Fruit fly (Drosophila melanogaster): ENCODE results near the gene CG12106.

CG12106 gene

dm6 chrX:9190555-9191184 lies 3.0 kb upstream of the CG12106 start, which contains the start of gene CG12115:
TSS of gene CG12115 (minus strand) at chrX:9190605.
- TF ChIP-seq CG15336 (GFP tag; IDR thresholded peaks at IDR 0.05): no peak
- peak; percentile 13 for TF ChIP-seq vri (GFP tag; optimal IDR thresholded peaks at IDR 0.05)

- TF ChIP-seq pdm3 (GFP tag; optimal IDR thresholded peaks at IDR 0.05) (no peak), CG1621 (tag; optimal IDR thresholded peaks at IDR 0.05) (no peak), Hr38 (GFP tag; optimal IDR thresholded peaks at IDR 0.05) (no peak), Ets21C (GFP tag; optimal IDR thresholded peaks at IDR 0.05) (no peak), CG10669 (GFP tag; optimal IDR thresholded peaks at IDR 0.05) (no peak)
These were observed 2.3 kb upstream of the CG12106 start, which contains the start of gene CG12057 for dm6 chrX:9191357-9191756. TSS of gene CG12057 (plus strand) at chrX:9191657.

DNA sequence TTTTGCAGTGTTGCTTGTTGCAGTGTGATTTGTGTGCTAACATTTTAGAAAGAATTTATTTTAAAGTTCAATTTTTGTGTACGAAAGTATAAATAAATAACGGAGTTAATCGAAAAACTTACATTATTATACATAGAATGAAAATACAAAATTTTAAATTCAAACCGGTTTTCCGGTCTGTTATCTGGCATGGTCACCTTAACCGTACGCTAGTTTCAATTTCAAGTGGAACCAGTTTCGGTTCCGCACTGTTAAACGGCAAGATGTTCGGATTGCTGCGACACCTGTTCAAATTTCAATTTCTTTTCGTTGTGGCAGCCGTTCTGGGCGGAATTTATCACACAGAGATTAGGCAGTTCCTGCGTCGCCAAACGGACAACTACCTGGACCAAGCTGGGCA lies 1.3 kb upstream of the CG12106 start, which contains the start of gene CG12056:
CG12056 (plus strand) TSS at position 241 of the 400 bp plus-strand sequence.
- TF ChIP-seq CG3919 (GFP tag; optimal IDR thresholded peaks at IDR 0.05): no peak
- TF ChIP-seq Eip78C (GFP tag): peak; percentile 9

dm6 chrX:9195311-9195710 lies 1.6 kb downstream of the CG12106 start:
- TF ChIP-seq lz (GFP tag; optimal IDR thresholded peaks at IDR 0.05) (no peak), CG6854 (GFP tag; optimal IDR thresholded peaks at IDR 0.05) (no peak), Sox14 (GFP tag; optimal IDR thresholded peaks at IDR 0.05) (no peak), pdm3 (GFP tag; optimal IDR thresholded peaks at IDR 0.05) (no peak), fd85E (GFP tag; optimal IDR thresholded peaks at IDR 0.05) (no peak), Gug (GFP tag; IDR thresholded peaks at IDR 0.05) (no peak), CG10669 (GFP tag; optimal IDR thresholded peaks at IDR 0.05) (no peak), CG6792 (GFP tag; optimal IDR thresholded peaks at IDR 0.05) (no peak), CG15336 (GFP tag; IDR thresholded peaks at IDR 0.05) (no peak), CG8632 (GFP tag; optimal IDR thresholded peaks at IDR 0.05) (no peak), Hr4 (GFP tag; optimal IDR thresholded peaks at IDR 0.05) (no peak), CG1621 (tag; optimal IDR thresholded peaks at IDR 0.05) (no peak), Smox (GFP tag; optimal IDR thresholded peaks at IDR 0.05) (no peak), Lpt (GFP tag; optimal IDR thresholded peaks at IDR 0.05) (no peak), CG34406 (GFP tag; optimal IDR thresholded peaks at IDR 0.05) (no peak), fkh (GFP tag; optimal IDR thresholded peaks at IDR 0.05) (no peak), achi (GFP tag; optimal IDR thresholded peaks at IDR 0.05) (no peak), Ets96B (tag; optimal IDR thresholded peaks at IDR 0.05) (no peak), CG8119 (GFP tag; IDR thresholded peaks at IDR 0.05) (no peak), svp (GFP tag) (no peak)

dm6 chrX:9196362-9196761 lies 2.7 kb downstream of the CG12106 start, which contains the start of gene CG12118:
TSS of gene CG12118 (minus strand) at chrX:9196414.
- no peak for TF ChIP-seq Blimp-1 (GFP tag; optimal IDR thresholded peaks at IDR 0.05)
- TF ChIP-seq Gug (GFP tag; IDR thresholded peaks at IDR 0.05): peak; percentile 75
- TF ChIP-seq CG4318 (GFP tag; optimal IDR thresholded peaks at IDR 0.05): no peak
- peak; percentile 74 for TF ChIP-seq Sox102F (GFP tag; optimal IDR thresholded peaks at IDR 0.05)
- peak; percentile 72 for TF ChIP-seq CG15336 (GFP tag; IDR thresholded peaks at IDR 0.05)
- peak; percentile 45 for TF ChIP-seq CG8319 (GFP tag; optimal IDR thresholded peaks at IDR 0.05)
- TF ChIP-seq Ets96B (tag; optimal IDR thresholded peaks at IDR 0.05): peak; percentile 49
- TF ChIP-seq CG1621 (tag; optimal IDR thresholded peaks at IDR 0.05): peak; percentile 18
- TF ChIP-seq Ets21C (GFP tag; optimal IDR thresholded peaks at IDR 0.05): peak; percentile 53
- TF ChIP-seq vri (GFP tag; optimal IDR thresholded peaks at IDR 0.05): peak; percentile 45
- no peak; the same call in 1 of the 3 replicates for TF ChIP-seq eg (GFP tag; IDR thresholded peaks at IDR 0.05)
- peak; percentile 67 for TF ChIP-seq CG8119 (GFP tag; IDR thresholded peaks at IDR 0.05)
- no peak for TF ChIP-seq CG6808 (GFP tag; optimal IDR thresholded peaks at IDR 0.05)
- TF ChIP-seq Met (GFP tag; optimal IDR thresholded peaks at IDR 0.05): peak; percentile 74
- no peak for TF ChIP-seq CG6854 (GFP tag; optimal IDR thresholded peaks at IDR 0.05)
- peak; percentile 42 for TF ChIP-seq CG11902 (GFP tag; optimal IDR thresholded peaks at IDR 0.05)
- peak; percentile 71 for TF ChIP-seq lz (GFP tag; optimal IDR thresholded peaks at IDR 0.05)
- no peak for TF ChIP-seq fd59A (GFP tag; optimal IDR thresholded peaks at IDR 0.05)
- no peak for TF ChIP-seq ss (GFP tag; optimal IDR thresholded peaks at IDR 0.05)
- peak; percentile 74 for TF ChIP-seq OdsH (GFP tag; optimal IDR thresholded peaks at IDR 0.05)
- peak; percentile 75 for TF ChIP-seq achi (GFP tag; optimal IDR thresholded peaks at IDR 0.05)
- peak; percentile 50 for TF ChIP-seq fkh (GFP tag; optimal IDR thresholded peaks at IDR 0.05)
- TF ChIP-seq CG10631 (GFP tag; optimal IDR thresholded peaks at IDR 0.05): peak; percentile 83
- TF ChIP-seq Sox15 (GFP tag; optimal IDR thresholded peaks at IDR 0.05): peak; percentile 19
- TF ChIP-seq CG10669 (GFP tag; optimal IDR thresholded peaks at IDR 0.05): peak; percentile 47
- TF ChIP-seq Smox (GFP tag; optimal IDR thresholded peaks at IDR 0.05): peak; percentile 70
- no peak for TF ChIP-seq CG6276 (GFP tag; optimal IDR thresholded peaks at IDR 0.05)
- peak; percentile 62 for TF ChIP-seq cyc (GFP tag; optimal IDR thresholded peaks at IDR 0.05)
- peak; percentile 61 for TF ChIP-seq CG3032 (tag; optimal IDR thresholded peaks at IDR 0.05)
- TF ChIP-seq CG16779 (tag; optimal IDR thresholded peaks at IDR 0.05): no peak
